Fruit fly (Drosophila melanogaster): ENCODE results near the gene superdeath.

DNA sequence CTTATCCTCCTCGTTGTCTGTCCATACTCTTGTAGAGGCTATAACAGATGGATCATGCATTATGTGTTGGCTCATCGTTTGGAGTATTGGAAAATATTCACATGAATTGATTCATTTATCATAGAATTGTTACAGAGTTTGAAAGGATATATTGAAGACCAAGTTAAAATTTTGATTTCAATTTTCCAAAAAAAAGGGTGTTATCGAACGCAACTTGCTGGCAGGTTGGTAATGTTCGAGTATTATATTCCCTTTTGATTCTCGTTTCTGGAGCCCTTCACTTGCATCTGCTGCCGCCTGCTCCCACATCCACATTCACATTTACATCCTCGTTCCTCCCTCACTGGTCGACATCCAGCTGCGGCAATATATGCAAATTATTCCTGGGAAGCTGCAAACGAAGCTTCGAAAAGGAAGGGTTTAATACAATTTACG is 42.4 kb upstream of the superdeath start:
- TF ChIP-seq psq (optimal IDR thresholded peaks at IDR 0.05) (no peak), h (optimal IDR thresholded peaks at IDR 0.05) (no peak), Sin3A (optimal IDR thresholded peaks at IDR 0.05) (no peak), ttk (optimal IDR thresholded peaks at IDR 0.05) (no peak), Myc (optimal IDR thresholded peaks at IDR 0.05) (no peak)

Measured in Kc167 (cell line).